Worm (Caenorhabditis elegans): ENCODE results near the gene twk-4.
A peak's percentile ranks its signal among the peaks of the same experiment; 100 is the strongest.

The twk-4 gene

DNA sequence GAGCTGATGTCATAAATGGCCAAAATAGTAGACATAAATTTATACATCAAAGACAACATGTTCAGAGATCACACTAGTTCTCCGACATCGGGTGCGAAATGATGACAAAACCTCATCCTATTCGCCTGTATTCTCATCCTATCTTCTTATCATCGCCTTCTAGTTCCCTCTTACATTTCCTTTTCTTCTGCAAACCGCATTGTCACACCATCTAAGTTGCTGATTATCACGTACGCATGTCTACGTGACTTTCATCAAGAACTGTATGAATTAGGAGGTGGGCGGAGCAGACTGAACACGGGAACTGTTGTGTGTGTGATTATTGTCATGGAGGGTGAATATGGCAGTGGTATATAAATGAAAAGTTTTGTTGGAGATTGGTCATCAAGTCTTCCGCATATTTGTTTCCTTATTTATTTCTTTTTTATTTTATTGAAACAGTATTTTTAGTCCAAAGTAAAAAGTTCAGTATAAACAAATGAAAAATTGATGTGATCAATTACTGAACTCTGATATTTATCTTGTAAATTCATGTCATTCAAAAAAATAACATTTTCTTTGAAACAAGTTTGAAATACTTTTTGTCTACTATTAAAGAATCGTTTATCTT, 33.8 kb downstream of the twk-4 start (continued):
- no peak for TF ChIP-seq ceh-82 (tag; optimal IDR thresholded peaks at IDR 0.05)
- TF ChIP-seq nhr-102 (tag; optimal IDR thresholded peaks at IDR 0.05), result peak; percentile 27
- peak; percentile 81 for TF ChIP-seq hlh-11 (tag; optimal IDR thresholded peaks at IDR 0.05)
- TF ChIP-seq R02D3.7 (tag; optimal IDR thresholded peaks at IDR 0.05), result no peak
- TF ChIP-seq nhr-6 (tag; optimal IDR thresholded peaks at IDR 0.05), result peak; percentile 15
- TF ChIP-seq nhr-237 (tag; optimal IDR thresholded peaks at IDR 0.05), result no peak
- no peak for TF ChIP-seq nhr-111 (GFP tag; optimal IDR thresholded peaks at IDR 0.05)
- no peak for TF ChIP-seq ztf-7 (tag; optimal IDR thresholded peaks at IDR 0.05)
- no peak for TF ChIP-seq snpc-4 (tag; optimal IDR thresholded peaks at IDR 0.05)
- TF ChIP-seq cey-2 (tag; optimal IDR thresholded peaks at IDR 0.05; ENCODE audit: borderline replicate concordance, insufficient read depth), result peak; percentile 20
- TF ChIP-seq lin-1 (GFP tag; IDR thresholded peaks at IDR 0.05), result no peak; the same call in 1 of the 2 replicates
- TF ChIP-seq jun-1 (tag; optimal IDR thresholded peaks at IDR 0.05), result no peak
- no peak for TF ChIP-seq zip-11 (GFP tag; IDR thresholded peaks at IDR 0.05)
- TF ChIP-seq F44E2.7 (GFP tag; IDR thresholded peaks at IDR 0.05), result no peak
- no peak for TF ChIP-seq T20F7.1 (GFP tag; optimal IDR thresholded peaks at IDR 0.05)
- TF ChIP-seq zag-1 (tag; optimal IDR thresholded peaks at IDR 0.05), result no peak
- TF ChIP-seq ZK337.2 (GFP tag; IDR thresholded peaks at IDR 0.05), result no peak
- no peak for TF ChIP-seq lin-38 (GFP tag; IDR thresholded peaks at IDR 0.05)
- no peak for TF ChIP-seq Y75B8A.6 (GFP tag; IDR thresholded peaks at IDR 0.05)
- TF ChIP-seq tra-1 (GFP tag; IDR thresholded peaks at IDR 0.05), result peak; percentile 54; the same call in 1 of the 2 replicates
- no peak for TF ChIP-seq Y48G9A.11 (GFP tag; IDR thresholded peaks at IDR 0.05)
- TF ChIP-seq unc-62 (GFP tag; optimal IDR thresholded peaks at IDR 0.05 in 1 of 2), result peak in 1 of 2 experiments; percentile 62
- TF ChIP-seq unc-62 (tag; optimal IDR thresholded peaks at IDR 0.05), result no peak
- no peak for TF ChIP-seq zfp-2 (tag; optimal IDR thresholded peaks at IDR 0.05)
- TF ChIP-seq D1046.2 (GFP tag; IDR thresholded peaks at IDR 0.05), result no peak
- TF ChIP-seq gei-8 (GFP tag; optimal IDR thresholded peaks at IDR 0.05), result no peak
- no peak for TF ChIP-seq madf-5 (GFP tag; IDR thresholded peaks at IDR 0.05)
- TF ChIP-seq madf-9 (GFP tag; conservative IDR thresholded peaks at IDR 0.05), result no peak
- TF ChIP-seq nhr-11 (tag; optimal IDR thresholded peaks at IDR 0.05), result no peak
- TF ChIP-seq mdl-1 (tag; optimal IDR thresholded peaks at IDR 0.05), result peak in 1 of 2 experiments; percentile 79
- no peak for TF ChIP-seq unc-39 (tag; optimal IDR thresholded peaks at IDR 0.05)
- no peak for TF ChIP-seq ceh-62 (tag; optimal IDR thresholded peaks at IDR 0.05)
- no peak for TF ChIP-seq arid-1 (GFP tag; conservative IDR thresholded peaks at IDR 0.05)
- TF ChIP-seq nhr-41 (GFP tag; IDR thresholded peaks at IDR 0.05), result no peak
- TF ChIP-seq dve-1 (tag; optimal IDR thresholded peaks at IDR 0.05; ENCODE audit: insufficient read depth), result peak; percentile 77
- no peak for TF ChIP-seq pha-4 (GFP tag; IDR thresholded peaks at IDR 0.05)
- TF ChIP-seq pha-4 (tag; optimal IDR thresholded peaks at IDR 0.05), result no peak

DNA sequence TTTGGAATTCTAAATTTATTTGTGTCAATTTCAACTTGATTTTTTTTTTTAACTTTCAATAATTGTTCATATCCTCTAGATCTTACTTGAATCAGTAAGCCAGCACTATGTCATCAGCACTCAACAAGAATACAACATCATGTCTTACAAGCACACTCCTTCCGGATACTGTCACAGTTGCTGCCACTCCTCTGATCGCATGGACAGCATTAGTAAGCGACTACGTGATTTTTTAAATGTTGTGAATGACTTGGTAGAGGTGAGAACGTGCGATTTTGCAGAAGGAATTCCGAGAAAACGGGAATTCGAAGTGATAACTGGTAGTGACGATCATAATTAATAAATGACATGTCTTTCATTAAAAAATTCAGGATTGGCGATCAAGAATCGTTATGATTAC, 36.1 kb downstream of the twk-4 start, which contains the start of gene oac-54:
TSS of gene oac-54 (plus strand) at position 83 of the 400 bp plus-strand sequence.
- TF ChIP-seq dmd-6 (GFP tag; IDR thresholded peaks at IDR 0.05), result peak; percentile 39
- TF ChIP-seq pqm-1 (tag; optimal IDR thresholded peaks at IDR 0.05), result no peak
- peak; percentile 4 to 65 for TF ChIP-seq hif-1 (tag; optimal IDR thresholded peaks at IDR 0.05)
- no peak for TF ChIP-seq zag-1 (tag; optimal IDR thresholded peaks at IDR 0.05)
- TF ChIP-seq aly-2 (tag; optimal IDR thresholded peaks at IDR 0.05), result no peak
- TF ChIP-seq zip-11 (GFP tag; IDR thresholded peaks at IDR 0.05), result no peak
- peak; percentile 95 for TF ChIP-seq aha-1 (tag)
- no peak for TF ChIP-seq nhr-237 (tag; optimal IDR thresholded peaks at IDR 0.05)
- no peak for TF ChIP-seq ama-1 (optimal IDR thresholded peaks at IDR 0.05)
- TF ChIP-seq hlh-30 (tag; optimal IDR thresholded peaks at IDR 0.05; ENCODE audit: insufficient read depth), result no peak
- TF ChIP-seq zip-2 (tag; optimal IDR thresholded peaks at IDR 0.05), result no peak
- TF ChIP-seq R02D3.7 (tag; optimal IDR thresholded peaks at IDR 0.05), result no peak
- TF ChIP-seq hlh-11 (tag; optimal IDR thresholded peaks at IDR 0.05), result no peak
- TF ChIP-seq T26A8.4 (GFP tag; IDR thresholded peaks at IDR 0.05), result no peak
- TF ChIP-seq saeg-2 (GFP tag; IDR thresholded peaks at IDR 0.05), result no peak
- TF ChIP-seq zfp-2 (tag; optimal IDR thresholded peaks at IDR 0.05), result no peak
- TF ChIP-seq nhr-48 (tag; optimal IDR thresholded peaks at IDR 0.05), result no peak
